Fruit fly (Drosophila melanogaster) whole organism: ENCODE data around the gene CG8138.

ENCODE experiments used
- Dll ChIP-seq: fragments of >200 bp; optimal IDR thresholded peaks from 2 replicates; lab custom pipeline; 2017
- pan ChIP-seq: fragments of >200 bp; optimal IDR thresholded peaks from 2 replicates; lab custom pipeline; 2017
- psq ChIP-seq: fragments of >200 bp; optimal IDR thresholded peaks from 2 replicates; lab custom pipeline; 2017
- usp ChIP-seq: fragments of >200 bp; optimal IDR thresholded peaks from 2 replicates; lab custom pipeline; 2017; ENCODE audit warnings: missing biosample characterization, missing genetic modification characterization, mixed read lengths

dm6 chr3R:13181004-13181403, at the start of gene CG8138:
- TF ChIP-seq psq (lab: Kevin White, UChicago) (no peak), usp (GFP tag; lab: Kevin White, UChicago) (no peak), Dll (no peak), pan (lab: Kevin White, UChicago) (no peak)
